Fruit fly (Drosophila melanogaster) whole organism, adult: ENCODE data around the gene Kr-h2.
A peak's percentile ranks its signal among the peaks of the same experiment; 100 is the strongest.

Experiments used
- CG11617 ChIP-seq: fragments of 200-800 bp; sonication (Bioruptor generic); optimal IDR thresholded peaks from 2 replicates; lab custom pipeline; 2017; ENCODE audit warnings: mild to moderate bottlenecking, missing biosample characterization, missing genetic modification reagents, missing genetic modification characterization
- CG12768 ChIP-seq: fragments of 200-800 bp; sonication (Bioruptor generic); optimal IDR thresholded peaks from 2 replicates; lab custom pipeline; 2017; ENCODE audit warnings: missing biosample characterization, missing genetic modification characterization, mild to moderate bottlenecking, moderate library complexity, missing genetic modification reagents
- CG14711 ChIP-seq: fragments of 200-800 bp; sonication (Bioruptor generic); optimal IDR thresholded peaks from 2 replicates; lab custom pipeline; 2018; ENCODE audit warnings: missing biosample characterization, mild to moderate bottlenecking, missing genetic modification characterization, moderate library complexity
- CG1620 ChIP-seq: fragments of 200-800 bp; sonication (Bioruptor generic); optimal IDR thresholded peaks from 2 replicates; lab custom pipeline; 2016; ENCODE audit warnings: missing biosample characterization, missing genetic modification characterization
- CG33017 ChIP-seq: fragments of 200-800 bp; sonication (Bioruptor generic); optimal IDR thresholded peaks from 2 replicates; lab custom pipeline; 2018; ENCODE audit warnings: missing biosample characterization, mild to moderate bottlenecking, missing genetic modification characterization, moderate library complexity
- CG5204 ChIP-seq: fragments of 200-800 bp; sonication (Bioruptor generic); optimal IDR thresholded peaks from 2 replicates; lab custom pipeline; 2016; ENCODE audit warnings: missing biosample characterization, missing genetic modification characterization
- CG7045 ChIP-seq: fragments of 200-800 bp; sonication (Bioruptor generic); optimal IDR thresholded peaks from 2 replicates; lab custom pipeline; 2017; ENCODE audit warnings: missing biosample characterization, mild to moderate bottlenecking, missing genetic modification characterization
- CG7101 ChIP-seq: fragments of 200-800 bp; sonication (Bioruptor generic); optimal IDR thresholded peaks from 2 replicates; lab custom pipeline; 2018; ENCODE audit warnings: missing biosample characterization, mild to moderate bottlenecking, missing genetic modification characterization, moderate library complexity
- Clk ChIP-seq: fragments of 200-800 bp; sonication (Bioruptor generic); optimal IDR thresholded peaks from 2 replicates; lab custom pipeline; 2017; ENCODE audit warnings: missing biosample characterization, missing genetic modification characterization
- Crg-1 ChIP-seq: fragments of 200-800 bp; sonication (Bioruptor generic); optimal IDR thresholded peaks from 2 replicates; lab custom pipeline; 2016; ENCODE audit warnings: missing biosample characterization, missing genetic modification characterization
- Hr96 ChIP-seq: fragments of 200-800 bp; sonication (Bioruptor generic); optimal IDR thresholded peaks from 2 replicates; lab custom pipeline; 2016; ENCODE audit warnings: missing biosample characterization, missing genetic modification characterization
- Mnt ChIP-seq: fragments of 200-800 bp; sonication (Bioruptor generic); optimal IDR thresholded peaks from 2 replicates; lab custom pipeline; 2016; ENCODE audit warnings: missing biosample characterization, mild to moderate bottlenecking, missing genetic modification characterization
- bab1 ChIP-seq: fragments of 200-800 bp; sonication (Bioruptor generic); optimal IDR thresholded peaks from 3 replicates; lab custom pipeline; 2019; ENCODE audit warnings: missing biosample characterization, mild to moderate bottlenecking, missing genetic modification characterization, moderate library complexity
- cic ChIP-seq: fragments of 200-800 bp; sonication (Bioruptor generic); optimal IDR thresholded peaks from 2 replicates; lab custom pipeline; 2017; ENCODE audit warnings: missing biosample characterization, mild to moderate bottlenecking, missing genetic modification characterization, moderate library complexity
- cnc ChIP-seq, 2 experiments: fragments of >200 bp; optimal IDR thresholded peaks; 2 replicates each; lab custom pipeline; 2017
- kay ChIP-seq: fragments of 200-800 bp; sonication (Bioruptor generic); peaks from one replicate; lab custom pipeline; 2016; ENCODE audit warnings: missing biosample characterization, missing genetic modification characterization, borderline replicate concordance
- ovo ChIP-seq: fragments of 200-800 bp; sonication (Bioruptor generic); optimal IDR thresholded peaks from 2 replicates; lab custom pipeline; 2016; ENCODE audit warnings: missing biosample characterization, missing genetic modification characterization
- pad ChIP-seq: fragments of 200-800 bp; sonication (Bioruptor generic); optimal IDR thresholded peaks from 3 replicates; lab custom pipeline; 2017; ENCODE audit warnings: missing biosample characterization, missing genetic modification characterization, mild to moderate bottlenecking, moderate library complexity, missing genetic modification reagents
- tj ChIP-seq: fragments of 200-800 bp; sonication (Bioruptor generic); optimal IDR thresholded peaks from 3 replicates; lab custom pipeline; 2017; ENCODE audit warnings: missing biosample characterization, mild to moderate bottlenecking, missing genetic modification characterization, moderate library complexity
- toe ChIP-seq: fragments of 200-800 bp; sonication (Bioruptor generic); optimal IDR thresholded peaks from 2 replicates; lab custom pipeline; 2016; ENCODE audit warnings: missing biosample characterization, missing genetic modification characterization

Gene Kr-h2

dm6 chr2L:6084694-6085093 lies 13.9 kb downstream of the Kr-h2 start:
- peak in 1 of 2 experiments; percentile 55 for TF ChIP-seq cnc (optimal IDR thresholded peaks at IDR 0.05; lab: Kevin White, UChicago)
- TF ChIP-seq cic (GFP tag; lab: Kevin White, UChicago): peak; percentile 9
- no peak for TF ChIP-seq CG7045 (GFP tag; lab: Kevin White, UChicago)
- no peak for TF ChIP-seq CG1620 (GFP tag; lab: Kevin White, UChicago)

- no peak for TF ChIP-seq bab1 (GFP tag; lab: Kevin White, UChicago)
- TF ChIP-seq CG11617 (GFP tag; lab: Kevin White, UChicago): no peak
- TF ChIP-seq tj (GFP tag; lab: Kevin White, UChicago): no peak
- no peak for TF ChIP-seq cic (GFP tag; lab: Kevin White, UChicago)
- no peak for TF ChIP-seq ovo
- no peak for TF ChIP-seq Crg-1 (GFP tag; lab: Kevin White, UChicago)
- TF ChIP-seq CG33017 (tag; lab: Kevin White, UChicago): no peak
These were observed 15.0 kb downstream of the Kr-h2 start for dm6 chr2L:6085733-6086317.

- TF ChIP-seq tj (GFP tag; lab: Kevin White, UChicago) (peak; percentile 29), CG12768 (GFP tag; lab: Kevin White, UChicago) (peak; percentile 20), CG14711 (tag; lab: Kevin White, UChicago) (peak; percentile 8), CG11617 (GFP tag; lab: Kevin White, UChicago) (no peak)
These were observed 16.0 kb downstream of the Kr-h2 start for dm6 chr2L:6086771-6087170.

- TF ChIP-seq kay (GFP tag; lab: Kevin White, UChicago) (no peak), toe (no peak), CG33017 (tag; lab: Kevin White, UChicago) (no peak), ovo (no peak), CG12768 (GFP tag; lab: Kevin White, UChicago) (no peak), CG11617 (GFP tag; lab: Kevin White, UChicago) (no peak), Mnt (GFP tag; lab: Kevin White, UChicago) (no peak), Hr96 (GFP tag; lab: Kevin White, UChicago) (no peak), CG7101 (no peak), cic (GFP tag; lab: Kevin White, UChicago) (no peak), Clk (GFP tag; lab: Kevin White, UChicago) (no peak), bab1 (GFP tag; lab: Kevin White, UChicago) (no peak), Crg-1 (GFP tag; lab: Kevin White, UChicago) (no peak), tj (GFP tag; lab: Kevin White, UChicago) (no peak), CG7045 (GFP tag; lab: Kevin White, UChicago) (no peak), cnc (optimal IDR thresholded peaks at IDR 0.05; lab: Kevin White, UChicago) (no peak), CG5204 (GFP tag; lab: Kevin White, UChicago) (no peak), pad (GFP tag; lab: Kevin White, UChicago) (no peak), CG1620 (GFP tag; lab: Kevin White, UChicago) (no peak), CG14711 (tag; lab: Kevin White, UChicago) (no peak)
These were observed 16.9 kb downstream of the Kr-h2 start for dm6 chr2L:6087685-6088084.

- peak; percentile 47 for TF ChIP-seq CG7045 (GFP tag; lab: Kevin White, UChicago)
- peak; percentile 47 for TF ChIP-seq Clk (GFP tag; lab: Kevin White, UChicago)
- peak; percentile 85 for TF ChIP-seq tj (GFP tag; lab: Kevin White, UChicago)
- peak; percentile 88 for TF ChIP-seq CG12768 (GFP tag; lab: Kevin White, UChicago)
- no peak for TF ChIP-seq CG5204 (GFP tag; lab: Kevin White, UChicago)
- peak; percentile 54 for TF ChIP-seq pad (GFP tag; lab: Kevin White, UChicago)
- TF ChIP-seq Mnt (GFP tag; lab: Kevin White, UChicago): peak; percentile 99
- TF ChIP-seq cnc (optimal IDR thresholded peaks at IDR 0.05; lab: Kevin White, UChicago): peak; percentile 91 to 93
- TF ChIP-seq CG7101: peak; percentile 66
- peak; percentile 79 for TF ChIP-seq bab1 (GFP tag; lab: Kevin White, UChicago)
- peak; percentile 49 for TF ChIP-seq Crg-1 (GFP tag; lab: Kevin White, UChicago)
- TF ChIP-seq cic (GFP tag; lab: Kevin White, UChicago): peak; percentile 99
- no peak for TF ChIP-seq CG14711 (tag; lab: Kevin White, UChicago)
- peak; percentile 19 for TF ChIP-seq CG1620 (GFP tag; lab: Kevin White, UChicago)
- peak; percentile 100 for TF ChIP-seq kay (GFP tag; lab: Kevin White, UChicago)
- peak; percentile 63 for TF ChIP-seq ovo
- TF ChIP-seq CG33017 (tag; lab: Kevin White, UChicago): peak; percentile 48
- peak; percentile 69 for TF ChIP-seq CG11617 (GFP tag; lab: Kevin White, UChicago)
- TF ChIP-seq toe: no peak
- peak; percentile 52 for TF ChIP-seq Hr96 (GFP tag; lab: Kevin White, UChicago)
These were observed 17.9 kb downstream of the Kr-h2 start for dm6 chr2L:6088371-6089365.
